Worm (Caenorhabditis elegans) whole organism, dauer: ENCODE measurements around the gene npr-38.

Experiments used
- unc-62 ChIP-seq: sonication (generic microtip); optimal IDR thresholded peaks from 2 replicates; lab custom pipeline; 2017; ENCODE audit warnings: missing biosample characterization, missing genetic modification reagents, missing genetic modification characterization

Gene npr-38

ce11 chrX:6311391-6311790, at the start of gene npr-38:
npr-38 (plus strand) TSS chrX:6311691.
- TF ChIP-seq unc-62 (GFP tag; lab: Kevin White, UChicago) = no peak

ce11 chrX:6263194-6263698, 48.2 kb upstream of the npr-38 start, which contains the start of gene W05H9.4:
W05H9.4 (plus strand) TSS chrX:6263648.
- no peak for TF ChIP-seq unc-62 (GFP tag; lab: Kevin White, UChicago)

- TF ChIP-seq unc-62 (GFP tag; lab: Kevin White, UChicago) = no peak
Measured at ce11 chrX:6266739-6267138, 44.8 kb upstream of the npr-38 start, which contains the start of gene W05H9.2. W05H9.2 (plus strand) TSS chrX:6267039.

- no peak for TF ChIP-seq unc-62 (GFP tag; lab: Kevin White, UChicago)
Measured at ce11 chrX:6271718-6272117, 39.8 kb upstream of the npr-38 start, which contains the start of gene lro-1. lro-1 (plus strand) TSS chrX:6272089.

ce11 chrX:6273772-6274171, 37.7 kb upstream of the npr-38 start:
- TF ChIP-seq unc-62 (GFP tag; lab: Kevin White, UChicago) = no peak

ce11 chrX:6274270-6274669, 37.2 kb upstream of the npr-38 start:
- TF ChIP-seq unc-62 (GFP tag; lab: Kevin White, UChicago) = no peak

- no peak for TF ChIP-seq unc-62 (GFP tag; lab: Kevin White, UChicago)
Measured at ce11 chrX:6275343-6275742, 36.1 kb upstream of the npr-38 start.

ce11 chrX:6276701-6277100, 34.8 kb upstream of the npr-38 start:
- TF ChIP-seq unc-62 (GFP tag; lab: Kevin White, UChicago) = no peak

ce11 chrX:6277252-6277651, 34.2 kb upstream of the npr-38 start:
- TF ChIP-seq unc-62 (GFP tag; lab: Kevin White, UChicago) = no peak

ce11 chrX:6278296-6278695, 33.2 kb upstream of the npr-38 start:
- no peak for TF ChIP-seq unc-62 (GFP tag; lab: Kevin White, UChicago)

ce11 chrX:6279625-6280024, 31.9 kb upstream of the npr-38 start, which contains the start of gene col-166:
col-166 (plus strand) TSS chrX:6280016.
- no peak for TF ChIP-seq unc-62 (GFP tag; lab: Kevin White, UChicago)

- TF ChIP-seq unc-62 (GFP tag; lab: Kevin White, UChicago) = no peak
Measured at ce11 chrX:6280998-6281397, 30.5 kb upstream of the npr-38 start.

ce11 chrX:6286154-6286553, 25.3 kb upstream of the npr-38 start:
- TF ChIP-seq unc-62 (GFP tag; lab: Kevin White, UChicago) = no peak

- no peak for TF ChIP-seq unc-62 (GFP tag; lab: Kevin White, UChicago)
Measured at ce11 chrX:6289038-6289437, 22.5 kb upstream of the npr-38 start.

- TF ChIP-seq unc-62 (GFP tag; lab: Kevin White, UChicago) = no peak
Measured at ce11 chrX:6291632-6292031, 19.9 kb upstream of the npr-38 start, which contains the start of gene lev-9. lev-9 (minus strand) TSS chrX:6291732.

ce11 chrX:6292143-6292542, 19.3 kb upstream of the npr-38 start:
- no peak for TF ChIP-seq unc-62 (GFP tag; lab: Kevin White, UChicago)

ce11 chrX:6292812-6293211, 18.7 kb upstream of the npr-38 start, which contains the start of gene mom-1:
mom-1 (plus strand) TSS chrX:6293112.
- no peak for TF ChIP-seq unc-62 (GFP tag; lab: Kevin White, UChicago)
